Worm (Caenorhabditis elegans): ENCODE results near the gene twf-2.

DNA sequence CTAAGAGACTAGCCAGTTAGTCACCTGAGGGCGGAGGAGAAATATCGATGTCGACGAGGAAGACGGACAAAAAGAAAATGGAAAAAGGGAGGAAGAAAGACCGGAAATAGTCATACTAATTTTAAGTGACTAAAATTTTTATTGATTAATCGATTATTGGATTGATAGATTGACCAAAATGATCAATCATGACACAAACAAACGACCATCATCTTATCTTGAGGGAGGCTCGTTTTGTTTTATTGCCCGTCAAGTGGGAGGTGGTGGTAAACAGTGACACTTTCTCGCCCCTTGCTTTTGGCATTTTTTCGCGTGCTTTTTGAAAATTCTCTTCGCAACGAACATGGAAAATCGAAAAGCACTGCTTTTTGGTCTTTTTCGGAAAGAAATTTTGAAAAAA is 41.2 kb upstream of the twf-2 start:
- no peak for TF ChIP-seq ama-1 (optimal IDR thresholded peaks at IDR 0.05)
- TF ChIP-seq ama-1 (GFP tag; optimal IDR thresholded peaks at IDR 0.05) = no peak
- TF ChIP-seq C17E4.6 (GFP tag; IDR thresholded peaks at IDR 0.05) = no peak
- no peak for TF ChIP-seq nhr-120 (GFP tag; IDR thresholded peaks at IDR 0.05)
- TF ChIP-seq unc-130 (GFP tag; optimal IDR thresholded peaks at IDR 0.05) = no peak
- no peak for TF ChIP-seq snpc-4 (GFP tag; optimal IDR thresholded peaks at IDR 0.05)
- TF ChIP-seq snpc-4 (tag; optimal IDR thresholded peaks at IDR 0.05) = no peak
- no peak for TF ChIP-seq pha-4 (tag; optimal IDR thresholded peaks at IDR 0.05)
- TF ChIP-seq egl-44 (GFP tag; IDR thresholded peaks at IDR 0.05) = no peak
- TF ChIP-seq ets-4 (GFP tag; optimal IDR thresholded peaks at IDR 0.05) = no peak
- no peak for TF ChIP-seq snpc-1.1 (tag; optimal IDR thresholded peaks at IDR 0.05; ENCODE audit: insufficient read depth)
- TF ChIP-seq madf-3 (GFP tag; IDR thresholded peaks at IDR 0.05) = no peak
